Worm (Caenorhabditis elegans) whole organism, young adult: ENCODE measurements around the gene hpo-15.

ENCODE experiments used
- T07F8.4 ChIP-seq: sonication (generic microtip); optimal IDR thresholded peaks from 2 replicates; lab custom pipeline; 2016; ENCODE audit warnings: mild to moderate bottlenecking, missing genetic modification characterization, moderate library complexity, missing compliant biosample characterization
- Y95B8A.8 ChIP-seq: fragments of 200-800 bp; sonication (Bioruptor generic); IDR thresholded peaks from 2 replicates; pipeline ENCODE4 v1.3.6; 2022; ENCODE audit warnings: missing genetic modification reagents, missing genetic modification characterization, missing compliant biosample characterization
- ama-1 ChIP-seq, 3 experiments: fragments of 150-350 bp in 1 of 3; sonication (generic microtip) in 2 of 3; optimal IDR thresholded peaks; 2 replicates each; lab custom pipeline; 2014 to 2018; ENCODE audit warnings: missing biosample characterization in 2 of 3, missing genetic modification characterization in 2 of 3, missing genetic modification reagents in 2 of 3
- lir-1 ChIP-seq: fragments of 200-800 bp; sonication (Bioruptor generic); conservative IDR thresholded peaks from 2 replicates; pipeline ENCODE4 v1.3.6; 2022; ENCODE audit warnings: missing genetic modification reagents, missing genetic modification characterization, missing compliant biosample characterization
- madf-3 ChIP-seq: fragments of 200-800 bp; sonication (Bioruptor generic); IDR thresholded peaks from 2 replicates; pipeline ENCODE4 v1.3.6; 2022; ENCODE audit warnings: missing genetic modification reagents, missing genetic modification characterization, missing compliant biosample characterization
- mes-4 ChIP-seq: sonication (generic microtip); optimal IDR thresholded peaks from 2 replicates; lab custom pipeline; 2016; ENCODE audit warnings: missing genotype, missing genetic modification characterization, missing compliant biosample characterization
- nfya-1 ChIP-seq: sonication (generic microtip); optimal IDR thresholded peaks from 2 replicates; lab custom pipeline; 2017; ENCODE audit warnings: antibody characterized with exemption, missing compliant biosample characterization, missing genetic modification characterization, borderline replicate concordance; ENCODE audit not compliant: insufficient read depth
- nhr-90 ChIP-seq: sonication (generic microtip); optimal IDR thresholded peaks from 2 replicates; lab custom pipeline; 2016; ENCODE audit warnings: missing genotype, mild to moderate bottlenecking, missing genetic modification characterization, missing compliant biosample characterization
- rec-8 ChIP-seq, 2 experiments: sonication (generic microtip); optimal IDR thresholded peaks; 2 replicates each; lab custom pipeline; 2016; ENCODE audit warnings: mild to moderate bottlenecking in 2 of 2, missing genetic modification characterization in 2 of 2, missing genetic modification reagents in 2 of 2, missing genotype in 2 of 2, missing biosample characterization in 1 of 2, missing compliant biosample characterization in 1 of 2, moderate library complexity in 1 of 2
- unc-62 ChIP-seq: fragments of 150-350 bp; optimal IDR thresholded peaks from 2 replicates; lab custom pipeline; 2014; ENCODE audit warnings: missing biosample characterization, missing genetic modification reagents, missing genetic modification characterization
- zim-3 ChIP-seq: sonication (generic microtip); optimal IDR thresholded peaks from 2 replicates; lab custom pipeline; 2017; ENCODE audit warnings: mild to moderate bottlenecking, missing genetic modification characterization, moderate library complexity, missing compliant biosample characterization

- TF ChIP-seq nfya-1 (tag; lab: Kevin White, UChicago) (no peak), nhr-90 (tag; lab: Kevin White, UChicago) (no peak), ama-1 (optimal IDR thresholded peaks at IDR 0.05; lab: Kevin White, UChicago) (no peak), ama-1 (GFP tag; optimal IDR thresholded peaks at IDR 0.05; lab: Kevin White, UChicago) (no peak), T07F8.4 (tag; lab: Kevin White, UChicago) (no peak), rec-8 (tag; optimal IDR thresholded peaks at IDR 0.05; lab: Kevin White, UChicago) (no peak), madf-3 (GFP tag; lab: Robert Waterston, UW) (no peak), Y95B8A.8 (no peak), mes-4 (no peak), lir-1 (GFP tag; lab: Robert Waterston, UW) (no peak), unc-62 (GFP tag; lab: Kevin White, UChicago) (no peak), zim-3 (no peak)
These were observed 8.2 kb upstream of the hpo-15 start, which contains the start of gene hir-1 for ce11 chrV:5521735-5522241.
